Worm (Caenorhabditis elegans) whole organism, young adult: ENCODE measurements around the gene unc-62.

ENCODE experiments used
- B0019.2 ChIP-seq: fragments of 200-800 bp; sonication (Bioruptor generic); conservative IDR thresholded peaks from 2 replicates; pipeline ENCODE4 v1.3.6; 2022; ENCODE audit warnings: missing genetic modification reagents, missing genetic modification characterization, missing compliant biosample characterization
- C17E4.6 ChIP-seq: fragments of 200-800 bp; sonication (Bioruptor generic); IDR thresholded peaks from 2 replicates; pipeline ENCODE4 v1.3.6; 2022; ENCODE audit warnings: missing genetic modification reagents, missing genetic modification characterization, missing compliant biosample characterization
- F10E7.11 ChIP-seq: sonication (generic microtip); optimal IDR thresholded peaks from 2 replicates; lab custom pipeline; 2017; ENCODE audit warnings: mild to moderate bottlenecking, missing genetic modification characterization, moderate library complexity, missing compliant biosample characterization
- F22D6.2 ChIP-seq: sonication (generic microtip); optimal IDR thresholded peaks from 2 replicates; lab custom pipeline; 2016; ENCODE audit warnings: mild to moderate bottlenecking, missing genetic modification characterization, missing compliant biosample characterization
- F39B2.1 ChIP-seq: fragments of 200-800 bp; sonication (Bioruptor generic); IDR thresholded peaks from 2 replicates; pipeline ENCODE4 v1.3.6; 2022; ENCODE audit warnings: missing genetic modification reagents, missing genetic modification characterization, missing compliant biosample characterization
- F49E8.2 ChIP-seq: sonication (generic microtip); optimal IDR thresholded peaks from 3 replicates; lab custom pipeline; 2017; ENCODE audit warnings: missing genetic modification characterization, mild to moderate bottlenecking, missing compliant biosample characterization, antibody characterized with exemption, moderate library complexity; ENCODE audit not compliant: insufficient read depth
- F55B11.4 ChIP-seq: sonication (generic microtip); optimal IDR thresholded peaks from 2 replicates; lab custom pipeline; 2016; ENCODE audit warnings: missing compliant biosample characterization, missing genetic modification characterization, borderline replicate concordance; ENCODE audit not compliant: insufficient read depth
- F57A8.1 ChIP-seq: fragments of 200-800 bp; sonication (Bioruptor generic); optimal IDR thresholded peaks from 2 replicates; lab custom pipeline; 2018; ENCODE audit warnings: mild to moderate bottlenecking, missing genetic modification characterization, moderate library complexity, missing compliant biosample characterization
- T26A5.8 ChIP-seq: sonication (generic microtip); optimal IDR thresholded peaks from 2 replicates; lab custom pipeline; 2016; ENCODE audit warnings: missing genetic modification characterization, missing compliant biosample characterization
- ama-1 ChIP-seq, 3 experiments: fragments of 150-350 bp in 1 of 3; sonication (generic microtip) in 2 of 3; optimal IDR thresholded peaks; 2 replicates each; lab custom pipeline; 2014 to 2018; ENCODE audit warnings: missing biosample characterization in 2 of 3, missing genetic modification characterization in 2 of 3, missing genetic modification reagents in 2 of 3
- cebp-1 ChIP-seq, 2 experiments: fragments of 200-800 bp in 1 of 2; sonication (Bioruptor generic) in 1 of 2; sonication (generic microtip) in 1 of 2; IDR thresholded peaks in 1 of 2; optimal IDR thresholded peaks in 1 of 2; 2 replicates each; pipeline versions ENCODE4 v1.3.6 to Lab custom; 2017 to 2022; ENCODE audit warnings: missing compliant biosample characterization in 2 of 2, missing genetic modification characterization in 2 of 2, mild to moderate bottlenecking in 1 of 2, missing genetic modification reagents in 1 of 2, moderate library complexity in 1 of 2
- cebp-2 ChIP-seq: fragments of 200-800 bp; sonication (Bioruptor generic); IDR thresholded peaks from 2 replicates; pipeline ENCODE4 v1.3.6; 2022; ENCODE audit warnings: missing genetic modification characterization, missing compliant biosample characterization
- ceh-100 ChIP-seq: fragments of 200-800 bp; sonication (Bioruptor generic); IDR thresholded peaks from 2 replicates; pipeline ENCODE4 v1.3.6; 2022; ENCODE audit warnings: missing genetic modification reagents, missing genetic modification characterization, missing compliant biosample characterization
- ceh-58 ChIP-seq: fragments of 200-800 bp; sonication (Bioruptor generic); IDR thresholded peaks from 2 replicates; pipeline ENCODE4 v1.3.6; 2022; ENCODE audit warnings: missing genetic modification characterization, missing compliant biosample characterization
- ceh-79 ChIP-seq: sonication (generic microtip); optimal IDR thresholded peaks from 2 replicates; lab custom pipeline; 2017; ENCODE audit warnings: mild to moderate bottlenecking, missing genetic modification characterization, missing compliant biosample characterization
- die-1 ChIP-seq: sonication (generic microtip); optimal IDR thresholded peaks from 2 replicates; lab custom pipeline; 2016; ENCODE audit warnings: missing genotype, mild to moderate bottlenecking, missing genetic modification characterization, missing compliant biosample characterization
- egl-18 ChIP-seq: fragments of 200-800 bp; sonication (Bioruptor generic); IDR thresholded peaks from 2 replicates; pipeline ENCODE4 v1.3.6; 2022; ENCODE audit warnings: missing genetic modification reagents, missing genetic modification characterization, missing compliant biosample characterization
- egrh-3 ChIP-seq: fragments of 200-800 bp; sonication (Bioruptor generic); IDR thresholded peaks from 2 replicates; pipeline ENCODE4 v1.3.6; 2022; ENCODE audit warnings: missing genetic modification reagents, missing genetic modification characterization, missing compliant biosample characterization
- ets-4 ChIP-seq: fragments of 200-800 bp; sonication (Bioruptor generic); optimal IDR thresholded peaks from 2 replicates; lab custom pipeline; 2018; ENCODE audit warnings: mild to moderate bottlenecking, missing genetic modification characterization, missing compliant biosample characterization
- hlh-12 ChIP-seq: sonication (generic microtip); optimal IDR thresholded peaks from 2 replicates; lab custom pipeline; 2016; ENCODE audit warnings: missing genetic modification characterization, missing compliant biosample characterization
- hlh-26 ChIP-seq: fragments of 200-800 bp; sonication (Bioruptor generic); conservative IDR thresholded peaks from 2 replicates; pipeline ENCODE4 v1.3.6; 2022; ENCODE audit warnings: missing genetic modification reagents, missing genetic modification characterization, missing compliant biosample characterization
- hmg-20 ChIP-seq: fragments of 200-800 bp; sonication (Bioruptor generic); IDR thresholded peaks from 2 replicates; pipeline ENCODE4 v1.3.6; 2022; ENCODE audit warnings: missing genetic modification reagents, missing genetic modification characterization, missing compliant biosample characterization
- let-607 ChIP-seq, 2 experiments: fragments of 200-800 bp in 1 of 2; sonication (Bioruptor generic) in 1 of 2; sonication (generic microtip) in 1 of 2; optimal IDR thresholded peaks; 2 replicates each; lab custom pipeline; 2016 to 2018; ENCODE audit warnings: mild to moderate bottlenecking in 2 of 2, missing compliant biosample characterization in 2 of 2, missing genetic modification characterization in 2 of 2, moderate library complexity in 2 of 2, missing genotype in 1 of 2
- lin-26 ChIP-seq: fragments of 200-800 bp; sonication (Bioruptor generic); IDR thresholded peaks from 2 replicates; pipeline ENCODE4 v1.3.6; 2022; ENCODE audit warnings: missing genetic modification reagents, missing genetic modification characterization, missing compliant biosample characterization
- madf-3 ChIP-seq: fragments of 200-800 bp; sonication (Bioruptor generic); IDR thresholded peaks from 2 replicates; pipeline ENCODE4 v1.3.6; 2022; ENCODE audit warnings: missing genetic modification reagents, missing genetic modification characterization, missing compliant biosample characterization
- madf-6 ChIP-seq: fragments of 200-800 bp; sonication (Bioruptor generic); IDR thresholded peaks from 2 replicates; pipeline ENCODE4 v1.3.6; 2022; ENCODE audit warnings: missing genetic modification reagents, missing genetic modification characterization, missing compliant biosample characterization
- mcd-1 ChIP-seq: fragments of 200-800 bp; sonication (Bioruptor generic); IDR thresholded peaks from 2 replicates; pipeline ENCODE4 v1.3.6; 2022; ENCODE audit warnings: missing genetic modification reagents, missing genetic modification characterization, missing compliant biosample characterization
- nfyb-1 ChIP-seq: fragments of 200-800 bp; sonication (Bioruptor generic); IDR thresholded peaks from 2 replicates; pipeline ENCODE4 v1.3.6; 2022; ENCODE audit warnings: missing genetic modification reagents, missing genetic modification characterization, missing compliant biosample characterization
- nhr-27 ChIP-seq: fragments of 200-800 bp; sonication (Bioruptor generic); optimal IDR thresholded peaks from 2 replicates; lab custom pipeline; 2018; ENCODE audit warnings: mild to moderate bottlenecking, missing genetic modification characterization, moderate library complexity, missing compliant biosample characterization
- nhr-80 ChIP-seq: sonication (generic microtip); optimal IDR thresholded peaks from 2 replicates; lab custom pipeline; 2016; ENCODE audit warnings: missing genetic modification characterization, missing compliant biosample characterization
- pbrm-1 ChIP-seq: fragments of 200-800 bp; sonication (Bioruptor generic); IDR thresholded peaks from 2 replicates; pipeline ENCODE4 v1.3.6; 2022; ENCODE audit warnings: missing genetic modification reagents, missing genetic modification characterization, missing compliant biosample characterization
- sptf-2 ChIP-seq: fragments of 200-800 bp; sonication (Bioruptor generic); optimal IDR thresholded peaks from 2 replicates; lab custom pipeline; 2018; ENCODE audit warnings: mild to moderate bottlenecking, missing genetic modification characterization, missing compliant biosample characterization
- unc-62 ChIP-seq: fragments of 150-350 bp; optimal IDR thresholded peaks from 2 replicates; lab custom pipeline; 2014; ENCODE audit warnings: missing biosample characterization, missing genetic modification reagents, missing genetic modification characterization
- zfh-2 ChIP-seq: fragments of 200-800 bp; sonication (Bioruptor generic); conservative IDR thresholded peaks from 2 replicates; pipeline ENCODE4 v1.3.6; 2022; ENCODE audit warnings: missing genetic modification reagents, missing genetic modification characterization, missing compliant biosample characterization

Gene unc-62

DNA sequence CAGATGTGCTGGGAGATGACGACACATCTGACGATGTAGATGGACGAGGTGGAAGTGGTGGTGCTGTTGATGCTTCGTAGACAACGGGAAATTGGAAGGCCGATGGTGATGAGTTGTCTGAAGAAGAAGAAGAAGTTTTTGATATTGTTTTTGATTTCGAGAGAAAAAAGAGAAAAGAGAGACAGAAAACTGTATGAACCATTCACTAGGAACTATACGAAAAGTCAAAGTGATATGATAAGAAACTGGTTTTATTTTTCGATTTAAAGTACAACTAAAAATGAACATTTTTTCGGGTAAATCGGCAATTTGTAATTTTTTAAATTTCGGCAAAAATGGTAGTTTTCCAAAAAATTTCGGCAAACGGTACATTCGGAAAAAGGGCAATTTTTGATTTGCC lies 21.4 kb downstream of the unc-62 start:
- no peak for TF ChIP-seq F57A8.1 (GFP tag; lab: Kevin White, UChicago)
- TF ChIP-seq F10E7.11 (tag; lab: Kevin White, UChicago), result no peak
- TF ChIP-seq C17E4.6 (GFP tag; lab: Robert Waterston, UW), result no peak
- TF ChIP-seq madf-3 (GFP tag; lab: Robert Waterston, UW), result no peak
- TF ChIP-seq ama-1 (optimal IDR thresholded peaks at IDR 0.05; lab: Kevin White, UChicago), result no peak
- no peak for TF ChIP-seq ama-1 (GFP tag; optimal IDR thresholded peaks at IDR 0.05; lab: Kevin White, UChicago)
- TF ChIP-seq F39B2.1 (GFP tag; lab: Robert Waterston, UW), result no peak
- TF ChIP-seq die-1 (tag; lab: Kevin White, UChicago), result no peak
- TF ChIP-seq nhr-80 (tag; lab: Kevin White, UChicago), result no peak
- TF ChIP-seq mcd-1 (GFP tag; lab: Robert Waterston, UW), result no peak
- no peak for TF ChIP-seq T26A5.8 (tag; lab: Kevin White, UChicago)
- no peak for TF ChIP-seq egrh-3 (GFP tag; lab: Robert Waterston, UW)
- TF ChIP-seq nhr-27 (tag; lab: Kevin White, UChicago), result no peak
- no peak for TF ChIP-seq hlh-26 (GFP tag; lab: Robert Waterston, UW)
- no peak for TF ChIP-seq hmg-20 (GFP tag; lab: Robert Waterston, UW)
- no peak for TF ChIP-seq nfyb-1
- no peak for TF ChIP-seq F22D6.2 (tag; lab: Kevin White, UChicago)
- no peak for TF ChIP-seq ceh-79 (tag; lab: Kevin White, UChicago)
- TF ChIP-seq unc-62 (GFP tag; lab: Kevin White, UChicago), result no peak
- no peak for TF ChIP-seq sptf-2 (GFP tag; lab: Kevin White, UChicago)
- no peak for TF ChIP-seq hlh-12 (tag; lab: Kevin White, UChicago)

DNA sequence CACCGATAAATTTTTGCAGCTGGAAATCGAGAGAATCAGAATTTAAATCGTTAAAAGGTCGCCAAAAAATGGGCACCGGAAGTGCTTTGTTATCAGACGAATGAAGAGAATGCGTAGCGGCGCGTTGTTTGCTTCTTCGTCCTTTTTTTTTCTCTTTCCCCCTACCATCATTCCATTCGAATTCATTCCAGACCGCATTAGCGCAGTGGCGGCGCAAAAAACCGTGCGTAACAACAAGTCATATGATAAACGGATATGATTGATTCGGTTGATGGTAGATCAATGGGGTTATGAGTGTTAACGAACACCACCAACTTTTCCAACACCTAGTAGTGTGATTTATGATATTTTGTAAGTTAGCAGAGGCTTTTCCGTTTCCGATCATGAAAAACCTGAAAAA lies 26.1 kb downstream of the unc-62 start:
- TF ChIP-seq zfh-2 (GFP tag; lab: Robert Waterston, UW) (no peak), pbrm-1 (GFP tag; lab: Robert Waterston, UW) (no peak), ceh-58 (GFP tag; lab: Robert Waterston, UW) (no peak), nfyb-1 (no peak), lin-26 (GFP tag; lab: Robert Waterston, UW) (no peak), ets-4 (GFP tag; lab: Kevin White, UChicago) (no peak), ceh-100 (no peak), let-607 (tag; optimal IDR thresholded peaks at IDR 0.05; lab: Kevin White, UChicago) (no peak), F55B11.4 (no peak), F10E7.11 (tag; lab: Kevin White, UChicago) (no peak), F22D6.2 (tag; lab: Kevin White, UChicago) (no peak), cebp-1 (GFP tag; IDR thresholded peaks at IDR 0.05; lab: Robert Waterston, UW) (no peak), cebp-1 (tag; optimal IDR thresholded peaks at IDR 0.05; lab: Kevin White, UChicago) (no peak), egl-18 (GFP tag; lab: Robert Waterston, UW) (no peak), ceh-79 (tag; lab: Kevin White, UChicago) (no peak)

ce11 chrV:4523844-4524243 lies 26.6 kb downstream of the unc-62 start:
- TF ChIP-seq F49E8.2 (tag; lab: Kevin White, UChicago) (no peak), cebp-2 (GFP tag; lab: Robert Waterston, UW) (0 out of 2 replicates have a peak, but pooled peaks have one; percentile 24), ceh-58 (GFP tag; lab: Robert Waterston, UW) (no peak)

DNA sequence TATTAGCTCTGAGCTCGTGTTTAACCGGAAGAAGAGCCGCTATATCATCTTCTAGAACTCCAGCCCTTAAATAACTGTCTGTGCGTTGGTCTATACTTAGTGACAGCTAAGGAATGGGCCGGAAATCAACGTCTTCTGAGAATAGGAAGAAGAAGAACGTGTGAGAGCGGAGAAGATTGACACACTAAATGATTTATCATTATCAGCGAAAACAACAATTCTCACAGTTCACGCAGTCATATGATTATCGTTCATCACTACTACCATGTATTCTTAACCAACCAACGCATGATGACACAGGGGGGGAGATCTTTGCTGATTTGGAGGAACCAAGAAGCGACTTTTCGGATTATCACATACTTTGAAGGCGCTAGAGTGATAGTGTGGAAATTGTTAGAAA lies 27.1 kb downstream of the unc-62 start:
- TF ChIP-seq F10E7.11 (tag; lab: Kevin White, UChicago) (no peak), madf-6 (GFP tag; lab: Robert Waterston, UW) (0 out of 2 replicates have a peak, but pooled peaks have one; percentile 8), B0019.2 (GFP tag; lab: Robert Waterston, UW) (no peak)
